Fruit fly (Drosophila melanogaster) whole organism, embryonic: ENCODE results near the gene swa.

Experiments
- BEAF-32 ChIP-seq: fragments of 200-800 bp; sonication (Bioruptor generic); optimal IDR thresholded peaks from 3 replicates; lab custom pipeline; 2017; ENCODE audit warnings: missing biosample characterization, missing genetic modification characterization, mild to moderate bottlenecking, moderate library complexity, missing genetic modification reagents
- CG11560 ChIP-seq: fragments of 200-800 bp; sonication (Bioruptor generic); IDR thresholded peaks from 3 replicates; pipeline ENCODE4 v1.3.6; 2022; ENCODE audit warnings: missing biosample characterization, missing genetic modification characterization
- CG11695 ChIP-seq: fragments of 200-800 bp; sonication (Bioruptor generic); IDR thresholded peaks from 3 replicates; pipeline ENCODE4 v1.3.6; 2022; ENCODE audit warnings: missing biosample characterization, missing genetic modification characterization
- CG12744 ChIP-seq: fragments of 200-800 bp; sonication (Bioruptor generic); optimal IDR thresholded peaks from 2 replicates; lab custom pipeline; 2016; ENCODE audit warnings: missing biosample characterization, missing genetic modification characterization
- CG12769 ChIP-seq: fragments of 200-800 bp; sonication (Bioruptor generic); optimal IDR thresholded peaks from 2 replicates; lab custom pipeline; 2019; ENCODE audit warnings: missing biosample characterization, mild to moderate bottlenecking, missing genetic modification characterization, moderate library complexity
- CG14710 ChIP-seq: fragments of 200-800 bp; sonication (Bioruptor generic); optimal IDR thresholded peaks from 3 replicates; lab custom pipeline; 2019; ENCODE audit warnings: missing biosample characterization, mild to moderate bottlenecking, missing genetic modification characterization, moderate library complexity
- CG15601 ChIP-seq: fragments of 200-800 bp; sonication (Bioruptor generic); optimal IDR thresholded peaks from 3 replicates; lab custom pipeline; 2019; ENCODE audit warnings: missing biosample characterization, mild to moderate bottlenecking, missing genetic modification characterization, moderate library complexity
- CG16863 ChIP-seq: fragments of 200-800 bp; sonication (Bioruptor generic); optimal IDR thresholded peaks from 3 replicates; lab custom pipeline; 2016; ENCODE audit warnings: missing biosample characterization, missing genetic modification characterization
- CG17829 ChIP-seq: fragments of 200-800 bp; optimal IDR thresholded peaks from 2 replicates; lab custom pipeline; 2019; ENCODE audit warnings: missing biosample characterization, mild to moderate bottlenecking, missing genetic modification characterization, moderate library complexity
- CG18476 ChIP-seq: fragments of 200-800 bp; sonication (Bioruptor generic); optimal IDR thresholded peaks from 2 replicates; lab custom pipeline; 2016; ENCODE audit warnings: missing biosample characterization, mild to moderate bottlenecking, missing genetic modification characterization
- CG2129 ChIP-seq: fragments of 200-800 bp; sonication (Bioruptor generic); IDR thresholded peaks from 2 replicates; pipeline ENCODE4 v1.3.6; 2022; ENCODE audit warnings: missing biosample characterization, missing genetic modification characterization; ENCODE audit not compliant: partially characterized antibody
- CG30020 ChIP-seq: fragments of 200-800 bp; optimal IDR thresholded peaks from 2 replicates; lab custom pipeline; 2019; ENCODE audit warnings: missing biosample characterization, mild to moderate bottlenecking, missing genetic modification characterization, moderate library complexity
- CG34376 ChIP-seq: fragments of 200-800 bp; sonication (Bioruptor generic); optimal IDR thresholded peaks from 2 replicates; lab custom pipeline; 2018; ENCODE audit warnings: missing biosample characterization, mild to moderate bottlenecking, missing genetic modification characterization
- CG5953 ChIP-seq: fragments of 200-800 bp; sonication (Bioruptor generic); IDR thresholded peaks from 2 replicates; pipeline ENCODE4 v1.3.6; 2022; ENCODE audit warnings: missing biosample characterization, missing genetic modification characterization
- CG7357 ChIP-seq: fragments of 200-800 bp; sonication (Bioruptor generic); IDR thresholded peaks from 3 replicates; pipeline ENCODE4 v1.3.6; 2022; ENCODE audit warnings: missing biosample characterization, missing genetic modification characterization
- CG8290 ChIP-seq, 3 experiments: fragments of 200-800 bp; sonication (Bioruptor generic); optimal IDR thresholded peaks; 2 replicates each; lab custom pipeline; 2016 to 2019; ENCODE audit warnings: missing biosample characterization in 3 of 3, missing genetic modification characterization in 3 of 3, mild to moderate bottlenecking in 2 of 3, moderate library complexity in 1 of 3
- Camta ChIP-seq: fragments of 200-800 bp; sonication (Bioruptor generic); optimal IDR thresholded peaks from 2 replicates; lab custom pipeline; 2016; ENCODE audit warnings: missing biosample characterization, missing genetic modification characterization
- Deaf1 ChIP-seq: fragments of 200-800 bp; optimal IDR thresholded peaks from 3 replicates; lab custom pipeline; 2019; ENCODE audit warnings: missing biosample characterization, mild to moderate bottlenecking, missing genetic modification characterization, moderate library complexity
- Fer1 ChIP-seq: fragments of 200-800 bp; sonication (Bioruptor generic); optimal IDR thresholded peaks from 2 replicates; lab custom pipeline; 2017; ENCODE audit warnings: missing biosample characterization, mild to moderate bottlenecking, missing genetic modification characterization
- Hand ChIP-seq: fragments of 200-800 bp; sonication (Bioruptor generic); optimal IDR thresholded peaks from 2 replicates; lab custom pipeline; 2017; ENCODE audit warnings: mild to moderate bottlenecking, missing biosample characterization, missing genetic modification reagents, missing genetic modification characterization
- Hey ChIP-seq: fragments of 200-800 bp; sonication (Bioruptor generic); optimal IDR thresholded peaks from 3 replicates; lab custom pipeline; 2018; ENCODE audit warnings: missing biosample characterization, mild to moderate bottlenecking, missing genetic modification characterization
- Hsf ChIP-seq: fragments of 200-800 bp; sonication (Bioruptor generic); optimal IDR thresholded peaks from 3 replicates; lab custom pipeline; 2016; ENCODE audit warnings: missing biosample characterization, missing genetic modification characterization
- Lhr ChIP-seq: fragments of 200-800 bp; sonication (Bioruptor generic); optimal IDR thresholded peaks from 3 replicates; lab custom pipeline; 2017; ENCODE audit warnings: mild to moderate bottlenecking, missing biosample characterization, missing genetic modification reagents, missing genetic modification characterization
- Max ChIP-seq: fragments of 200-800 bp; sonication (Bioruptor generic); optimal IDR thresholded peaks from 2 replicates; lab custom pipeline; 2016; ENCODE audit warnings: missing biosample characterization, mild to moderate bottlenecking, missing genetic modification characterization
- Optix ChIP-seq: fragments of 200-800 bp; sonication (Bioruptor generic); IDR thresholded peaks from 3 replicates; pipeline ENCODE4 v1.3.6; 2022; ENCODE audit warnings: missing biosample characterization, missing genetic modification characterization
- Sox102F ChIP-seq: fragments of 200-800 bp; sonication (Bioruptor generic); optimal IDR thresholded peaks from 2 replicates; lab custom pipeline; 2018; ENCODE audit warnings: missing biosample characterization, mild to moderate bottlenecking, missing genetic modification characterization, moderate library complexity
- Trl ChIP-seq, 3 experiments: fragments of >200 bp in 2 of 3; fragments of 200-800 bp in 1 of 3; sonication (Bioruptor generic) in 1 of 3; optimal IDR thresholded peaks; 2 replicates in 1 of 3; 3 replicates in 2 of 3; lab custom pipeline; 2016 to 2017; ENCODE audit warnings: missing biosample characterization in 1 of 3, missing genetic modification characterization in 1 of 3
- amos ChIP-seq: fragments of 200-800 bp; sonication (Bioruptor generic); IDR thresholded peaks from 2 replicates; pipeline ENCODE4 v1.3.6; 2022; ENCODE audit warnings: missing biosample characterization, missing genetic modification characterization; ENCODE audit not compliant: partially characterized antibody
- br ChIP-seq: fragments of >200 bp; optimal IDR thresholded peaks from 2 replicates; lab custom pipeline; 2017
- chm ChIP-seq: fragments of 200-800 bp; sonication (Bioruptor generic); IDR thresholded peaks from 2 replicates; pipeline ENCODE4 v1.3.6; 2022; ENCODE audit warnings: missing biosample characterization, missing genetic modification characterization
- chn ChIP-seq: fragments of 200-800 bp; sonication (Bioruptor generic); optimal IDR thresholded peaks from 2 replicates; lab custom pipeline; 2016; ENCODE audit warnings: missing biosample characterization, missing genetic modification characterization
- dm ChIP-seq: fragments of 200-800 bp; sonication (Bioruptor generic); optimal IDR thresholded peaks from 3 replicates; lab custom pipeline; 2016; ENCODE audit warnings: missing biosample characterization, missing genetic modification characterization
- emc ChIP-seq: fragments of 200-800 bp; sonication (Bioruptor generic); optimal IDR thresholded peaks from 2 replicates; lab custom pipeline; 2016; ENCODE audit warnings: missing biosample characterization, missing genetic modification characterization
- fd102C ChIP-seq: fragments of 200-800 bp; sonication (Bioruptor generic); optimal IDR thresholded peaks from 2 replicates; lab custom pipeline; 2018; ENCODE audit warnings: missing biosample characterization, mild to moderate bottlenecking, missing genetic modification characterization, moderate library complexity
- gem ChIP-seq: fragments of 200-800 bp; sonication (Bioruptor generic); optimal IDR thresholded peaks from 2 replicates; lab custom pipeline; 2019; ENCODE audit warnings: missing biosample characterization, mild to moderate bottlenecking, missing genetic modification characterization, moderate library complexity
- mld ChIP-seq: fragments of 200-800 bp; sonication (Bioruptor generic); IDR thresholded peaks from 3 replicates; pipeline ENCODE4 v1.3.6; 2022; ENCODE audit warnings: missing biosample characterization, missing genetic modification characterization; ENCODE audit not compliant: partially characterized antibody
- onecut ChIP-seq: fragments of 200-800 bp; sonication (Bioruptor generic); IDR thresholded peaks from 2 replicates; pipeline ENCODE4 v1.3.6; 2022; ENCODE audit warnings: missing biosample characterization, missing genetic modification characterization
- peb ChIP-seq: fragments of 200-800 bp; sonication (Bioruptor generic); IDR thresholded peaks from 2 replicates; pipeline ENCODE4 v1.3.6; 2022; ENCODE audit warnings: missing biosample characterization, missing genetic modification characterization
- pfk ChIP-seq: fragments of 200-800 bp; sonication (Bioruptor generic); optimal IDR thresholded peaks from 2 replicates; lab custom pipeline; 2018; ENCODE audit warnings: missing biosample characterization, mild to moderate bottlenecking, missing genetic modification characterization, moderate library complexity
- pita ChIP-seq: fragments of 200-800 bp; sonication (Bioruptor generic); optimal IDR thresholded peaks from 2 replicates; lab custom pipeline; 2017; ENCODE audit warnings: missing biosample characterization, mild to moderate bottlenecking, missing genetic modification characterization
- pros ChIP-seq: fragments of 200-800 bp; sonication (Bioruptor generic); optimal IDR thresholded peaks from 3 replicates; lab custom pipeline; 2019; ENCODE audit warnings: missing biosample characterization, mild to moderate bottlenecking, missing genetic modification characterization, moderate library complexity
- schlank ChIP-seq: fragments of 200-800 bp; sonication (Bioruptor generic); optimal IDR thresholded peaks from 2 replicates; lab custom pipeline; 2018; ENCODE audit warnings: missing biosample characterization, mild to moderate bottlenecking, missing genetic modification characterization
- slbo ChIP-seq: fragments of 200-800 bp; sonication (Bioruptor generic); IDR thresholded peaks from 2 replicates; pipeline ENCODE4 v1.3.6; 2022; ENCODE audit warnings: missing biosample characterization, missing genetic modification characterization
- so ChIP-seq: fragments of 200-800 bp; sonication (Bioruptor generic); IDR thresholded peaks from 3 replicates; pipeline ENCODE4 v1.3.6; 2022; ENCODE audit warnings: missing biosample characterization, missing genetic modification characterization
- sob ChIP-seq: fragments of 200-800 bp; sonication (Bioruptor generic); IDR thresholded peaks from 2 replicates; pipeline ENCODE4 v1.3.6; 2022; ENCODE audit warnings: missing biosample characterization, missing genetic modification characterization
- unpg ChIP-seq: fragments of 200-800 bp; sonication (Bioruptor generic); optimal IDR thresholded peaks from 3 replicates; lab custom pipeline; 2018; ENCODE audit warnings: missing biosample characterization, mild to moderate bottlenecking, missing genetic modification characterization, moderate library complexity
- zen2 ChIP-seq: fragments of 200-800 bp; sonication (Bioruptor generic); IDR thresholded peaks from 3 replicates; pipeline ENCODE4 v1.3.6; 2022; ENCODE audit warnings: missing biosample characterization, missing genetic modification characterization; ENCODE audit not compliant: partially characterized antibody
- zfh1 ChIP-seq: fragments of 200-800 bp; sonication (Bioruptor generic); IDR thresholded peaks from 3 replicates; pipeline ENCODE4 v1.3.6; 2022; ENCODE audit warnings: missing biosample characterization, missing genetic modification characterization

Gene swa

DNA sequence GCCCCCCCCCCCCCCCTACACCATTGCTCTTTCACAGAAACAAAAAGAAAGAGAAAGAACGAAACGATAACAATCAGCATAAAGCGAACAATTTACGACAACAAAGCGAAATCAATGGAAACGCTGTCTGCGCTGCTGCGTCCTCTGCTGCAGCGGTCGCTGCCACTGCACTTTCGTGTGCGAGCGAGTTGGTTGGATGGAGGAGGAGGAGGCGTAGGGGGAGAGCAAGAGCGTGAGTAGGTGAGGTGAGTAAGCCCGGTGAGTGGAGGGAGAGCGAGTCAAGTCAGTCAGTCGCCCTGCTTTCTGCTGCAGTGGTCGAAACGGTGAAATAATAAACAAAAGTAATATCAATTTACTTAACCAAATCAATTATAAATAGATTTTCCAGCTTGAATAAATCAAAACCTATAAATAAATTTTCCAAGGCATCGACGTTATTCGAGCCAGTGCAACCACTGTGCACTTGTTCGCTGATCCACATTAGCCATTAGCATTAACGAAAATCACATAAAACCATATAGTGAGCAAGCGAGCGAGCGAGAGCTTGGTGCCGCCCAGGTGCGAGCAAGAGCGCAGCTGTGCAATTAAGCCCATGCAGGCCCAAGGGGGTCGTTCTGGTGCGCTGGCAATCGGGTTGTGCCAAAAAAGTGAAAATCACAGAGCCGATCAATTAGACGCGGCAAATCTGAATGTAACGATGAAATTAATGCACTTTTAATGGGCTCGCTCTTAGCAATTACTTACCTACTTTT lies 21.5 kb downstream of the swa start (continued):
- TF ChIP-seq amos (no peak), Hey (tag; lab: Kevin White, UChicago) (no peak), CG7357 (no peak), CG2129 (GFP tag; lab: Robert Waterston, UW) (no peak), Deaf1 (tag; lab: Kevin White, UChicago) (no peak), CG18476 (GFP tag; lab: Kevin White, UChicago) (peak; percentile 17), CG15601 (tag; lab: Kevin White, UChicago) (peak; percentile 6), mld (GFP tag; lab: Robert Waterston, UW) (no peak), onecut (GFP tag; lab: Robert Waterston, UW) (no peak), Fer1 (GFP tag; lab: Kevin White, UChicago) (no peak), Max (no peak), chn (GFP tag; lab: Kevin White, UChicago) (peak; percentile 7), CG30020 (tag; lab: Kevin White, UChicago) (no peak), dm (GFP tag; lab: Kevin White, UChicago) (no peak), CG5953 (GFP tag; lab: Robert Waterston, UW) (no peak; the same call in 1 of the 2 replicates), sob (GFP tag; lab: Robert Waterston, UW) (peak; percentile 42; the same call in 1 of the 2 replicates), CG11695 (GFP tag; lab: Robert Waterston, UW) (peak; percentile 44; the same call in 1 of the 3 replicates), br (no peak), CG16863 (peak; percentile 21), gem (tag; lab: Kevin White, UChicago) (peak; percentile 34), BEAF-32 (GFP tag; lab: Kevin White, UChicago) (no peak), pros (no peak), CG11560 (no peak), Hand (GFP tag; lab: Kevin White, UChicago) (no peak), CG12744 (no peak), CG14710 (tag; lab: Kevin White, UChicago) (no peak), fd102C (no peak), CG17829 (tag; lab: Kevin White, UChicago) (no peak), unpg (GFP tag; lab: Kevin White, UChicago) (peak; percentile 10), so (GFP tag; lab: Robert Waterston, UW) (0 out of 3 replicates have a peak, but pooled peaks have one; percentile 64), slbo (GFP tag; lab: Robert Waterston, UW) (0 out of 2 replicates have a peak, but pooled peaks have one; percentile 7), emc (GFP tag; lab: Kevin White, UChicago) (no peak), pita (GFP tag; lab: Kevin White, UChicago) (no peak), Camta (GFP tag; lab: Kevin White, UChicago) (no peak), Trl (optimal IDR thresholded peaks at IDR 0.05; lab: Kevin White, UChicago) (peak in 1 of 2 experiments; percentile 48), Trl (GFP tag; optimal IDR thresholded peaks at IDR 0.05; lab: Kevin White, UChicago) (no peak), chm (no peak), zfh1 (GFP tag; lab: Robert Waterston, UW) (peak; percentile 75; the same call in 2 of the 3 replicates), Hsf (GFP tag; lab: Kevin White, UChicago) (peak; percentile 26), CG8290 (GFP tag; optimal IDR thresholded peaks at IDR 0.05; lab: Kevin White, UChicago) (no peak), CG8290 (tag; optimal IDR thresholded peaks at IDR 0.05; lab: Kevin White, UChicago) (no peak), CG34376 (GFP tag; lab: Kevin White, UChicago) (no peak), Sox102F (peak; percentile 63), Lhr (GFP tag; lab: Kevin White, UChicago) (no peak), Optix (peak; percentile 80), pfk (no peak), schlank (tag; lab: Kevin White, UChicago) (no peak), peb (peak; percentile 74), zen2 (no peak), CG12769 (no peak)
